Fruit fly (Drosophila melanogaster) whole organism, embryonic: ENCODE data around the gene CG45545.

Experiments
- Antp ChIP-seq: fragments of 200-800 bp; sonication (Bioruptor generic); optimal IDR thresholded peaks from 3 replicates; lab custom pipeline; 2016; ENCODE audit warnings: missing biosample characterization, missing genetic modification characterization
- Asciz ChIP-seq: fragments of 200-800 bp; sonication (Bioruptor generic); optimal IDR thresholded peaks from 2 replicates; lab custom pipeline; 2017; ENCODE audit warnings: missing biosample characterization, mild to moderate bottlenecking, missing genetic modification characterization, missing genetic modification reagents
- Blimp-1 ChIP-seq: fragments of 200-800 bp; sonication (Bioruptor generic); optimal IDR thresholded peaks from 3 replicates; lab custom pipeline; 2018; ENCODE audit warnings: missing biosample characterization, missing genetic modification characterization, mild to moderate bottlenecking, moderate library complexity, missing genetic modification reagents
- CG10321 ChIP-seq: fragments of 200-800 bp; sonication (Bioruptor generic); IDR thresholded peaks from 2 replicates; pipeline ENCODE4 v1.3.6; 2022; ENCODE audit warnings: missing biosample characterization, missing genetic modification characterization
- CG11247 ChIP-seq: fragments of 200-800 bp; sonication (Bioruptor generic); IDR thresholded peaks from 2 replicates; pipeline ENCODE4 v1.3.6; 2022; ENCODE audit warnings: missing biosample characterization, missing genetic modification characterization
- CG11723 ChIP-seq: fragments of 200-800 bp; sonication (Bioruptor generic); optimal IDR thresholded peaks from 2 replicates; lab custom pipeline; 2017; ENCODE audit warnings: missing biosample characterization, mild to moderate bottlenecking, missing genetic modification characterization
- CG1233 ChIP-seq: fragments of 200-800 bp; sonication (Bioruptor generic); optimal IDR thresholded peaks from 4 replicates; lab custom pipeline; 2018; ENCODE audit warnings: missing biosample characterization, mild to moderate bottlenecking, missing genetic modification characterization
- CG12769 ChIP-seq: fragments of 200-800 bp; sonication (Bioruptor generic); optimal IDR thresholded peaks from 2 replicates; lab custom pipeline; 2019; ENCODE audit warnings: missing biosample characterization, mild to moderate bottlenecking, missing genetic modification characterization, moderate library complexity
- CG13624 ChIP-seq: fragments of 200-800 bp; sonication (Bioruptor generic); optimal IDR thresholded peaks from 2 replicates; lab custom pipeline; 2016; ENCODE audit warnings: missing biosample characterization, missing genetic modification characterization
- CG13894 ChIP-seq: fragments of 200-800 bp; sonication (Bioruptor generic); optimal IDR thresholded peaks from 3 replicates; lab custom pipeline; 2018; ENCODE audit warnings: missing biosample characterization, mild to moderate bottlenecking, missing genetic modification characterization, moderate library complexity
- CG14667 ChIP-seq: fragments of 200-800 bp; sonication (Bioruptor generic); IDR thresholded peaks from 2 replicates; pipeline ENCODE4 v1.3.6; 2022; ENCODE audit warnings: missing biosample characterization, missing genetic modification characterization
- CG17359 ChIP-seq: fragments of 200-800 bp; sonication (Bioruptor generic); optimal IDR thresholded peaks from 3 replicates; lab custom pipeline; 2018; ENCODE audit warnings: missing biosample characterization, mild to moderate bottlenecking, missing genetic modification characterization, moderate library complexity
- CG2202 ChIP-seq: fragments of 200-800 bp; sonication (Bioruptor generic); optimal IDR thresholded peaks from 2 replicates; lab custom pipeline; 2018; ENCODE audit warnings: missing biosample characterization, mild to moderate bottlenecking, missing genetic modification characterization
- CG2875 ChIP-seq: fragments of 200-800 bp; sonication (Bioruptor generic); optimal IDR thresholded peaks from 2 replicates; lab custom pipeline; 2017; ENCODE audit warnings: missing biosample characterization, mild to moderate bottlenecking, missing genetic modification characterization, missing genetic modification reagents
- CG30020 ChIP-seq: fragments of 200-800 bp; optimal IDR thresholded peaks from 2 replicates; lab custom pipeline; 2019; ENCODE audit warnings: missing biosample characterization, mild to moderate bottlenecking, missing genetic modification characterization, moderate library complexity
- CG30431 ChIP-seq: fragments of 200-800 bp; sonication (Bioruptor generic); optimal IDR thresholded peaks from 2 replicates; lab custom pipeline; 2017; ENCODE audit warnings: missing biosample characterization, missing genetic modification characterization
- CG3065 ChIP-seq: fragments of 200-800 bp; sonication (Bioruptor generic); optimal IDR thresholded peaks from 2 replicates; lab custom pipeline; 2016; ENCODE audit warnings: missing biosample characterization, missing genetic modification characterization
- CG31388 ChIP-seq: fragments of 200-800 bp; sonication (Bioruptor generic); optimal IDR thresholded peaks from 2 replicates; lab custom pipeline; 2016; ENCODE audit warnings: missing biosample characterization, missing genetic modification characterization
- CG34224 ChIP-seq: fragments of 200-800 bp; sonication (Bioruptor generic); IDR thresholded peaks from 3 replicates; pipeline ENCODE4 v1.3.6; 2022; ENCODE audit warnings: missing biosample characterization, missing genetic modification characterization; ENCODE audit not compliant: partially characterized antibody
- CG3726 ChIP-seq: fragments of 200-800 bp; sonication (Bioruptor generic); IDR thresholded peaks from 3 replicates; pipeline ENCODE4, ENCODE4 v1.3.6; 2022; ENCODE audit warnings: missing biosample characterization, missing genetic modification characterization
- CG5953 ChIP-seq: fragments of 200-800 bp; sonication (Bioruptor generic); IDR thresholded peaks from 2 replicates; pipeline ENCODE4 v1.3.6; 2022; ENCODE audit warnings: missing biosample characterization, missing genetic modification characterization
- CG6683 ChIP-seq: fragments of 200-800 bp; sonication (Bioruptor generic); optimal IDR thresholded peaks from 2 replicates; lab custom pipeline; 2017; ENCODE audit warnings: missing biosample characterization, mild to moderate bottlenecking, missing genetic modification characterization, missing genetic modification reagents
- CG9727 ChIP-seq: fragments of 200-800 bp; sonication (Bioruptor generic); optimal IDR thresholded peaks from 3 replicates; lab custom pipeline; 2017; ENCODE audit warnings: missing biosample characterization, mild to moderate bottlenecking, missing genetic modification characterization
- CG9876 ChIP-seq: fragments of 200-800 bp; sonication (Bioruptor generic); optimal IDR thresholded peaks from 2 replicates; lab custom pipeline; 2016; ENCODE audit warnings: missing biosample characterization, missing genetic modification characterization
- CkIIα-i1 ChIP-seq: fragments of 200-800 bp; sonication (Bioruptor generic); IDR thresholded peaks from 2 replicates; pipeline ENCODE4 v1.3.6; 2022; ENCODE audit warnings: missing biosample characterization, missing genetic modification characterization
- Gsc ChIP-seq: fragments of 200-800 bp; sonication (Bioruptor generic); IDR thresholded peaks from 2 replicates; pipeline ENCODE4 v1.3.6; 2022; ENCODE audit warnings: missing biosample characterization, missing genetic modification characterization
- HLHmδ ChIP-seq: fragments of 200-800 bp; sonication (Bioruptor generic); optimal IDR thresholded peaks from 2 replicates; lab custom pipeline; 2018; ENCODE audit warnings: missing biosample characterization, mild to moderate bottlenecking, missing genetic modification characterization, moderate library complexity
- NK7.1 ChIP-seq: fragments of 200-800 bp; sonication (Bioruptor generic); optimal IDR thresholded peaks from 3 replicates; lab custom pipeline; 2016; ENCODE audit warnings: missing biosample characterization, missing genetic modification characterization
- Neu2 ChIP-seq: fragments of 200-800 bp; sonication (Bioruptor generic); optimal IDR thresholded peaks from 3 replicates; lab custom pipeline; 2016; ENCODE audit warnings: missing biosample characterization, missing genetic modification characterization, borderline replicate concordance
- Nf-YC ChIP-seq: fragments of 200-800 bp; optimal IDR thresholded peaks from 3 replicates; lab custom pipeline; 2019; ENCODE audit warnings: missing biosample characterization, mild to moderate bottlenecking, missing genetic modification characterization, moderate library complexity
- Rx ChIP-seq: fragments of 200-800 bp; sonication (Bioruptor generic); IDR thresholded peaks from 2 replicates; pipeline ENCODE4 v1.3.6; 2022; ENCODE audit warnings: missing biosample characterization, missing genetic modification characterization
- Xbp1 ChIP-seq: fragments of 200-800 bp; sonication (Bioruptor generic); optimal IDR thresholded peaks from 3 replicates; lab custom pipeline; 2016; ENCODE audit warnings: missing biosample characterization, mild to moderate bottlenecking, missing genetic modification characterization
- amos ChIP-seq: fragments of 200-800 bp; sonication (Bioruptor generic); IDR thresholded peaks from 2 replicates; pipeline ENCODE4 v1.3.6; 2022; ENCODE audit warnings: missing biosample characterization, missing genetic modification characterization; ENCODE audit not compliant: partially characterized antibody
- bsh ChIP-seq, 2 experiments: fragments of 200-800 bp; sonication (Bioruptor generic); optimal IDR thresholded peaks; 2 replicates each; lab custom pipeline; 2017 to 2018; ENCODE audit warnings: mild to moderate bottlenecking in 2 of 2, missing biosample characterization in 2 of 2, missing genetic modification characterization in 2 of 2, moderate library complexity in 1 of 2
- cg ChIP-seq: fragments of 200-800 bp; sonication (Bioruptor generic); optimal IDR thresholded peaks from 3 replicates; lab custom pipeline; 2019; ENCODE audit warnings: missing biosample characterization, mild to moderate bottlenecking, missing genetic modification characterization, moderate library complexity
- ci ChIP-seq: fragments of 200-800 bp; sonication (Bioruptor generic); IDR thresholded peaks from 3 replicates; pipeline ENCODE4 v1.3.6; 2022; ENCODE audit warnings: missing biosample characterization, missing genetic modification characterization
- crc ChIP-seq: fragments of 200-800 bp; sonication (Bioruptor generic); optimal IDR thresholded peaks from 2 replicates; lab custom pipeline; 2016; ENCODE audit warnings: missing biosample characterization, missing genetic modification characterization
- dan ChIP-seq: fragments of 200-800 bp; sonication (Bioruptor generic); IDR thresholded peaks from 2 replicates; pipeline ENCODE4 v1.3.6; 2022; ENCODE audit warnings: missing biosample characterization, missing genetic modification characterization
- eyg ChIP-seq: fragments of 200-800 bp; sonication (Bioruptor generic); optimal IDR thresholded peaks from 3 replicates; lab custom pipeline; 2016; ENCODE audit warnings: missing biosample characterization, missing genetic modification characterization
- gcm ChIP-seq: fragments of 200-800 bp; sonication (Bioruptor generic); optimal IDR thresholded peaks from 2 replicates; lab custom pipeline; 2019; ENCODE audit warnings: missing biosample characterization, mild to moderate bottlenecking, missing genetic modification characterization, moderate library complexity
- grn ChIP-seq: fragments of 200-800 bp; sonication (Bioruptor generic); optimal IDR thresholded peaks from 3 replicates; lab custom pipeline; 2017; ENCODE audit warnings: missing biosample characterization, missing genetic modification characterization
- gsb ChIP-seq: fragments of 200-800 bp; sonication (Bioruptor generic); IDR thresholded peaks from 2 replicates; pipeline ENCODE4 v1.3.6; 2022; ENCODE audit warnings: missing biosample characterization, missing genetic modification characterization
- ham ChIP-seq: fragments of 200-800 bp; sonication (Bioruptor generic); IDR thresholded peaks from 2 replicates; pipeline ENCODE4 v1.3.6; 2022; ENCODE audit warnings: missing biosample characterization, missing genetic modification characterization
- kay ChIP-seq: fragments of 200-800 bp; sonication (Bioruptor generic); optimal IDR thresholded peaks from 2 replicates; lab custom pipeline; 2016; ENCODE audit warnings: missing biosample characterization, missing genetic modification characterization
- kni ChIP-seq: fragments of 200-800 bp; sonication (Bioruptor generic); optimal IDR thresholded peaks from 3 replicates; lab custom pipeline; 2017; ENCODE audit warnings: mild to moderate bottlenecking, missing biosample characterization, missing genetic modification reagents, missing genetic modification characterization
- nom ChIP-seq: fragments of 200-800 bp; sonication (Bioruptor generic); optimal IDR thresholded peaks from 2 replicates; lab custom pipeline; 2017; ENCODE audit warnings: missing biosample characterization, missing genetic modification characterization, mild to moderate bottlenecking, moderate library complexity, missing genetic modification reagents
- slbo ChIP-seq: fragments of 200-800 bp; sonication (Bioruptor generic); IDR thresholded peaks from 2 replicates; pipeline ENCODE4 v1.3.6; 2022; ENCODE audit warnings: missing biosample characterization, missing genetic modification characterization
- sug ChIP-seq: fragments of 200-800 bp; optimal IDR thresholded peaks from 2 replicates; lab custom pipeline; 2019; ENCODE audit warnings: missing biosample characterization, mild to moderate bottlenecking, missing genetic modification characterization, moderate library complexity
- unpg ChIP-seq: fragments of 200-800 bp; sonication (Bioruptor generic); optimal IDR thresholded peaks from 3 replicates; lab custom pipeline; 2018; ENCODE audit warnings: missing biosample characterization, mild to moderate bottlenecking, missing genetic modification characterization, moderate library complexity

CG45545 gene

dm6 chr3R:7506314-7506988, 45.4 kb upstream of the CG45545 start (continued):
- TF ChIP-seq kay (GFP tag; lab: Kevin White, UChicago) (peak; percentile 79), CG13894 (tag; lab: Kevin White, UChicago) (peak; percentile 82), CG10321 (GFP tag; lab: Robert Waterston, UW) (peak; percentile 57), CG5953 (no peak), eyg (peak; percentile 86), CG6683 (peak; percentile 63), gsb (peak; percentile 71), ci (GFP tag; lab: Robert Waterston, UW) (peak; percentile 48; the same call in 1 of the 3 replicates), CG34224 (GFP tag; lab: Robert Waterston, UW) (no peak), Rx (no peak), slbo (GFP tag; lab: Robert Waterston, UW) (peak; percentile 97), sug (tag; lab: Kevin White, UChicago) (peak; percentile 95), CG13624 (GFP tag; lab: Kevin White, UChicago) (peak; percentile 96), CG9727 (GFP tag; lab: Kevin White, UChicago) (peak; percentile 89), CG11247 (GFP tag; lab: Robert Waterston, UW) (peak; percentile 88), ham (peak; percentile 36; the same call in 1 of the 2 replicates), CG3726 (GFP tag; lab: Robert Waterston, UW) (peak; percentile 64; the same call in 1 of the 3 replicates), kni (GFP tag; lab: Kevin White, UChicago) (no peak), Gsc (GFP tag; lab: Robert Waterston, UW) (no peak), Blimp-1 (no peak), CG30020 (no peak), gcm (GFP tag; lab: Kevin White, UChicago) (no peak), CG30431 (GFP tag; lab: Kevin White, UChicago) (no peak), CG9876 (peak; percentile 64), bsh (GFP tag; optimal IDR thresholded peaks at IDR 0.05; lab: Kevin White, UChicago) (no peak), CG12769 (tag; lab: Kevin White, UChicago) (peak; percentile 97), nom (GFP tag; lab: Kevin White, UChicago) (no peak), Antp (GFP tag; lab: Kevin White, UChicago) (peak; percentile 82), CkIIα-i1 (GFP tag; lab: Robert Waterston, UW) (0 out of 2 replicates have a peak, but pooled peaks have one; percentile 21), CG17359 (tag; lab: Kevin White, UChicago) (peak; percentile 57), cg (GFP tag; lab: Kevin White, UChicago) (no peak), CG1233 (GFP tag; lab: Kevin White, UChicago) (peak; percentile 79), CG2875 (no peak), unpg (GFP tag; lab: Kevin White, UChicago) (peak; percentile 84), Nf-YC (tag; lab: Kevin White, UChicago) (peak; percentile 0), HLHmδ (no peak), CG2202 (no peak), Asciz (GFP tag; lab: Kevin White, UChicago) (peak; percentile 19), CG3065 (GFP tag; lab: Kevin White, UChicago) (no peak), dan (GFP tag; lab: Robert Waterston, UW) (no peak), amos (GFP tag; lab: Robert Waterston, UW) (no peak), CG11723 (GFP tag; lab: Kevin White, UChicago) (peak; percentile 23), CG31388 (GFP tag; lab: Kevin White, UChicago) (no peak), crc (GFP tag; lab: Kevin White, UChicago) (peak; percentile 83), grn (peak; percentile 23), Xbp1 (peak; percentile 74), NK7.1 (GFP tag; lab: Kevin White, UChicago) (peak; percentile 78), CG14667 (peak; percentile 53; the same call in 1 of the 2 replicates), Neu2 (GFP tag; lab: Kevin White, UChicago) (no peak)
